Fruit fly (Drosophila melanogaster): Measurements from ENCODE around the gene kmr.

Gene kmr

DNA sequence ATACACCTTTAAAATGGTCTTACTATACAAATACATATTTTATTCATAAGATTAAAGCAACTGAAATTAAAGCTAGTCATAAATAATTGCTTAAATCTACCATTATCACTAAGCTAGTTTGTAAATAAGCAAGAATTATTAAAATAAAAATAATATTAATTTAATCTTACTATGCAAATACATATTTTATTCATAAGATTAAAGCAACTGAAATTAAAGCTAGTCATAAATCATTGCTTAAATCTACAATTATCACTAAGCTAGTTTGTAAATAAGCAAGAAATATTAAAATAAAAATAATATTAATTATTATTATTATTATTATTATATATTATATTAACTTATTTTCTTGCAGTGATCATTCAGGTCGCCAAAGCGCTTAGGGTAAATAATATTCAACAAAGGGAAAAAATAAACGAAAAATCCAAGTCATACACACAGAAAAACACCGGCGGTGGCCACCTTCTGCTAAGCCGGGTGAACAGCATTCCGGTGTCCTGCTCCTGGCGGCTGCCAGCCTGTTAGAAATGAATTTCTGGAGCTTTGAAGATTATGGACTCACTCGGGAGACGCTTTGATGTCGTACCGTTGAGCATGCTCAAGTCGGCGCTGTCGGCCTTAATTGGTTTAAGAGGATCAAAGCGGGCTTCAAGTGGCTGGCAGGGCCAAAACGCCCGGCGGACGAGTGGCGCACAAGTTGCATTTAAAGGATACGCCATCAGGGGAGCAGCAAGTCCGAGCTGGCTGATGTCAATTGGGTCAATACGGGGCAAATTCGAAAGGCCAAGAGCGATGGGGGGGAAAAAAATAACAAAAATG is 89.1 kb downstream of the kmr start (continued):
- TF ChIP-seq ss (GFP tag; optimal IDR thresholded peaks at IDR 0.05) (peak in 1 of 2 experiments; percentile 7), CG34406 (GFP tag; optimal IDR thresholded peaks at IDR 0.05) (no peak), svp (GFP tag) (peak; percentile 38), Ets21C (GFP tag; optimal IDR thresholded peaks at IDR 0.05) (no peak), pdm3 (GFP tag; optimal IDR thresholded peaks at IDR 0.05) (no peak), Eip78C (GFP tag) (peak; percentile 70), Ets96B (tag; optimal IDR thresholded peaks at IDR 0.05) (peak; percentile 26), topi (GFP tag; optimal IDR thresholded peaks at IDR 0.05) (no peak), CG8119 (GFP tag; IDR thresholded peaks at IDR 0.05) (no peak), CG16779 (tag; optimal IDR thresholded peaks at IDR 0.05) (no peak)

DNA sequence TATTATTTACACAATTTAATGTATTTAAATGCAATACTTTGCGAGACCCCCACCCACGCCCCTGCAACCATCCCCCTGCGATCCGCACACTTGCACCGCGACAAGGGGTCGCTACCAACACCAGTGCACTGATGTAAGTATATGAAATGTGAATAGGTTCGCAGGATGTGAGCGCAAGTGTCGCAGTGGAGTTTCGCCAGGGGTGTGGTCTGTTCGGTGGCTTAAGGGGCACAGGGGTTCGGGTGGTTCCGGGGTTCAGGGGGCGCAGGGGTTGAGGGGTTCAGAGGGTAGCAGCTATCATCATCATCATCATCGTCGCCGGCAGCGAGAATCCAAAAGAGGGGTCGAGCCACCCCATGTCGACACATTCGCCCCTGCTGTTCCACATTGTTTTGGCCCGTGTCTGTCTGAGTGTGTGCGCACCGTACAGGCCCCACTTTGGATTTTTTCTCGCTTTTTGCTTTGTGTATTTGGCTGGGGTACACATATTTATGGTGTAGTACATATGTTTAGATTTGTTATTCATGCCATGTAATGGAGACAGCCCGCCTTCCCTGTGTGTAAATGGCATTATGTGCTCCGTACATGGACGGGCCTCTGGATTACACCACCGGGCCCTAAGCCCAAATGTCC is 90.1 kb downstream of the kmr start:
- no peak for TF ChIP-seq Hr4 (GFP tag; optimal IDR thresholded peaks at IDR 0.05)
- no peak for TF ChIP-seq CG6808 (GFP tag; optimal IDR thresholded peaks at IDR 0.05)
- TF ChIP-seq eg (GFP tag; IDR thresholded peaks at IDR 0.05), result no peak
- no peak for TF ChIP-seq CG9139 (GFP tag; optimal IDR thresholded peaks at IDR 0.05)
- no peak for TF ChIP-seq dac (GFP tag; optimal IDR thresholded peaks at IDR 0.05)
- no peak for TF ChIP-seq CG1621 (tag; optimal IDR thresholded peaks at IDR 0.05)
- TF ChIP-seq CG8119 (GFP tag; IDR thresholded peaks at IDR 0.05), result no peak
- TF ChIP-seq Sox15 (GFP tag; optimal IDR thresholded peaks at IDR 0.05), result no peak
- no peak for TF ChIP-seq dsx (GFP tag; optimal IDR thresholded peaks at IDR 0.05; ENCODE audit: poor library complexity, severe bottlenecking)
- no peak for TF ChIP-seq ss (GFP tag; optimal IDR thresholded peaks at IDR 0.05)
- no peak for TF ChIP-seq esn (GFP tag; optimal IDR thresholded peaks at IDR 0.05)
- TF ChIP-seq CG6163 (GFP tag; IDR thresholded peaks at IDR 0.05), result no peak

DNA sequence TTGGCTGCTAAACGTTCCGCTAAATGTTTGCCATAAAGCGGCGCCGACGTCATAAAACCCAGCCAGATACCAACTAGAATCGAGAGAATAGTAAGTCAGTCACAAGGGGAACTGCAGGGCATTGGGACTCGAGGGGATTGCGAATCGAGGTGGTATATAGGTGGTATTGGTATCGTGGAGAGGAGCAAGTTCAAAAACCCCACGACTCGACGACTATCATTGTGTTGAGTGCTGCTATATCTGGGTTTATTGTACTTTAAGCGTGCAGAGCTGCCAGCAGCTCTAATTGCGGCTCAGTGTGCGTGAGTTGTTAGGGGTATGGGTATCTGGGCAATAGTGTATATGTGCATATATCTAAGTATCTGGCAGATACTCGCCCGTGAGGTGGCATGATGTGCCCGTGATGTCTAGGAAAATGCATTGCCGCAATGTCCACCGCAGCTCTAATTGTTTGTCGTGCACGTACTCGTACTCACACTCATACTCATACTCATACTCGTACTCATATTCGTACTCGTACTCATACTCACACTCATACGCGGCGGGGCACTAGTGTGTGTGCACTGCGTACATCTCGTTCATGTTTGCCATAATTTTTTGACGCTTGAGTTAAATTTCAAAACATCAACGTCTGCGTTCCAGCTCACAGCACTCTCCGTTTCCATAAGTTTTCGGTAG is 91.2 kb downstream of the kmr start:
- TF ChIP-seq Hr38 (GFP tag; optimal IDR thresholded peaks at IDR 0.05) (no peak), svp (GFP tag) (peak; percentile 60), OdsH (GFP tag; optimal IDR thresholded peaks at IDR 0.05) (no peak), CG6808 (GFP tag; optimal IDR thresholded peaks at IDR 0.05) (no peak), CG1621 (tag; optimal IDR thresholded peaks at IDR 0.05) (no peak), Lpt (GFP tag; optimal IDR thresholded peaks at IDR 0.05) (peak; percentile 14), CG4318 (GFP tag; optimal IDR thresholded peaks at IDR 0.05) (no peak)

DNA sequence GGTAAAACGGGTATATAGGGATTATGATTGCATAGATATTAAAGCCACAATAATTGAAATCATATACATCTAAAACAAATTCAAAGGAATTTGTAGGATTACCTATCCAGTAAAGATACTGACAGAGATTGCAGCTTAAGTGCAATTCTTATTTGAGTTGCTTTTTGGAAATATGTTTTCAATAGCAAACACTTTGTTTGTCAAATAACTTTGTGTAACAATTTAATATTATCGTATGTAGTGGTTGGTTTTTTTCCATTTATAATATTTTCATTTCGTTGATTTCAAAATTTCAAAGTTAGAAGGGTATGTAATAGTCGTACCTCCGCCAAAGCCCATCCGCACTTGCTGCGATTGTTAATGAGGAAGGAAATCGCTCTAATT is 91.7 kb downstream of the kmr start:
- TF ChIP-seq acj6 (GFP tag; optimal IDR thresholded peaks at IDR 0.05), result peak; percentile 61
- peak; percentile 22 for TF ChIP-seq Ets96B (tag; optimal IDR thresholded peaks at IDR 0.05)
- TF ChIP-seq dac (GFP tag; optimal IDR thresholded peaks at IDR 0.05), result peak; percentile 59
- peak; percentile 25 for TF ChIP-seq cyc (GFP tag; optimal IDR thresholded peaks at IDR 0.05)
- peak; percentile 39; the same call in 1 of the 3 replicates for TF ChIP-seq CG6163 (GFP tag; IDR thresholded peaks at IDR 0.05)
- peak; percentile 32 for TF ChIP-seq spab (GFP tag; optimal IDR thresholded peaks at IDR 0.05)
- no peak for TF ChIP-seq vri (GFP tag; optimal IDR thresholded peaks at IDR 0.05)
- peak in 1 of 2 experiments; percentile 86 for TF ChIP-seq salr (GFP tag; optimal IDR thresholded peaks at IDR 0.05)
- no peak for TF ChIP-seq Eip93F (GFP tag; optimal IDR thresholded peaks at IDR 0.05)
- TF ChIP-seq CG3919 (GFP tag; optimal IDR thresholded peaks at IDR 0.05), result peak; percentile 64
- no peak for TF ChIP-seq CG6854 (GFP tag; optimal IDR thresholded peaks at IDR 0.05)
- TF ChIP-seq lz (GFP tag; optimal IDR thresholded peaks at IDR 0.05), result peak; percentile 56
- TF ChIP-seq CG6792 (GFP tag; optimal IDR thresholded peaks at IDR 0.05), result peak; percentile 45
- peak; percentile 61 for TF ChIP-seq topi (GFP tag; optimal IDR thresholded peaks at IDR 0.05)
- peak; percentile 43 for TF ChIP-seq Lpt (GFP tag; optimal IDR thresholded peaks at IDR 0.05)
- peak; percentile 20 for TF ChIP-seq CG31627 (GFP tag; optimal IDR thresholded peaks at IDR 0.05)
- TF ChIP-seq Eip78C (GFP tag), result peak; percentile 94
- TF ChIP-seq CG6276 (GFP tag; optimal IDR thresholded peaks at IDR 0.05), result peak; percentile 74
- no peak for TF ChIP-seq Sox15 (GFP tag; optimal IDR thresholded peaks at IDR 0.05)
- TF ChIP-seq Sox14 (GFP tag; optimal IDR thresholded peaks at IDR 0.05), result peak; percentile 62
- peak; percentile 91 for TF ChIP-seq CG32006 (GFP tag; optimal IDR thresholded peaks at IDR 0.05)
- TF ChIP-seq CG1621 (tag; optimal IDR thresholded peaks at IDR 0.05), result no peak
- peak; percentile 84 for TF ChIP-seq CG4318 (GFP tag; optimal IDR thresholded peaks at IDR 0.05)
- TF ChIP-seq CG8319 (GFP tag; optimal IDR thresholded peaks at IDR 0.05), result no peak
- TF ChIP-seq CG11294 (GFP tag; IDR thresholded peaks at IDR 0.05), result peak; percentile 25; the same call in 1 of the 2 replicates
- peak; percentile 46 for TF ChIP-seq CG11762 (GFP tag; optimal IDR thresholded peaks at IDR 0.05; ENCODE audit: insufficient read depth)
- TF ChIP-seq svp (GFP tag), result peak; percentile 73
- TF ChIP-seq Ets21C (GFP tag; optimal IDR thresholded peaks at IDR 0.05), result peak; percentile 21
- peak; percentile 5 for TF ChIP-seq CG6808 (GFP tag; optimal IDR thresholded peaks at IDR 0.05)
